Fruit fly (Drosophila melanogaster) whole organism, pupa: ENCODE measurements around the gene sra.

Experiments
- CG13204 ChIP-seq: fragments of 200-800 bp; sonication (Bioruptor generic); optimal IDR thresholded peaks from 2 replicates; lab custom pipeline; 2018; ENCODE audit warnings: missing biosample characterization, mild to moderate bottlenecking, missing genetic modification characterization, moderate library complexity
- CG14655 ChIP-seq: fragments of 200-800 bp; sonication (Bioruptor generic); optimal IDR thresholded peaks from 3 replicates; lab custom pipeline; 2017; ENCODE audit warnings: mild to moderate bottlenecking, missing biosample characterization, missing genetic modification reagents, missing genetic modification characterization
- CG32121 ChIP-seq: fragments of 200-800 bp; sonication (Bioruptor generic); IDR thresholded peaks from 2 replicates; pipeline ENCODE4 v1.3.6; 2022; ENCODE audit warnings: missing biosample characterization, missing genetic modification characterization
- CG4496 ChIP-seq: fragments of 200-800 bp; sonication (Bioruptor generic); IDR thresholded peaks from 3 replicates; pipeline ENCODE4 v1.3.6; 2022; ENCODE audit warnings: missing biosample characterization, missing genetic modification characterization
- Ets98B ChIP-seq: fragments of 200-800 bp; sonication (Bioruptor generic); IDR thresholded peaks from 2 replicates; pipeline ENCODE4 v1.3.6; 2022; ENCODE audit warnings: missing biosample characterization, missing genetic modification characterization

- TF ChIP-seq CG14655 (GFP tag; lab: Kevin White, UChicago), result no peak
- no peak for TF ChIP-seq Ets98B (GFP tag; lab: Robert Waterston, UW)
- TF ChIP-seq CG32121 (GFP tag; lab: Robert Waterston, UW), result no peak
- TF ChIP-seq CG4496, result no peak
- TF ChIP-seq CG13204 (GFP tag; lab: Kevin White, UChicago), result no peak
Measured at dm6 chr3R:16151239-16151860, 35.4 kb upstream of the sra start, which contains the start of gene Fer2.
